Fruit fly (Drosophila melanogaster): ENCODE measurements around the gene Nup93-2.

Nup93-2 gene

dm6 chr3R:14875965-14876331 lies 22.2 kb downstream of the Nup93-2 start (continued):
- TF ChIP-seq dimm (GFP tag; IDR thresholded peaks at IDR 0.05) (no peak), ara (GFP tag; IDR thresholded peaks at IDR 0.05) (no peak), CG17568 (GFP tag; optimal IDR thresholded peaks at IDR 0.05) (no peak), gfzf (GFP tag; optimal IDR thresholded peaks at IDR 0.05) (no peak), CG4424 (GFP tag; optimal IDR thresholded peaks at IDR 0.05) (peak; percentile 11), CG6791 (GFP tag; IDR thresholded peaks at IDR 0.05; ENCODE audit: partially characterized antibody) (no peak), sc (optimal IDR thresholded peaks at IDR 0.05) (no peak), sc (GFP tag; optimal IDR thresholded peaks at IDR 0.05) (no peak), CTCF (GFP tag; optimal IDR thresholded peaks at IDR 0.05) (no peak), CrebB (tag; optimal IDR thresholded peaks at IDR 0.05) (no peak), nau (GFP tag; optimal IDR thresholded peaks at IDR 0.05) (no peak), Hey (tag; optimal IDR thresholded peaks at IDR 0.05) (no peak), Hr39 (optimal IDR thresholded peaks at IDR 0.05) (no peak), CG32772 (GFP tag; IDR thresholded peaks at IDR 0.05) (no peak), exex (tag; optimal IDR thresholded peaks at IDR 0.05) (no peak), salm (tag; optimal IDR thresholded peaks at IDR 0.05) (no peak), Ets97D (GFP tag; optimal IDR thresholded peaks at IDR 0.05) (peak; percentile 11), Lim3 (GFP tag; IDR thresholded peaks at IDR 0.05) (no peak), CG12391 (tag; optimal IDR thresholded peaks at IDR 0.05) (no peak), CG4360 (GFP tag; IDR thresholded peaks at IDR 0.05) (peak; percentile 33; the same call in 1 of the 2 replicates), pb (GFP tag; optimal IDR thresholded peaks at IDR 0.05) (no peak), stwl (tag; optimal IDR thresholded peaks at IDR 0.05) (no peak), chm (GFP tag; IDR thresholded peaks at IDR 0.05) (no peak), so (GFP tag; IDR thresholded peaks at IDR 0.05) (no peak), toy (GFP tag; IDR thresholded peaks at IDR 0.05) (no peak), Hand (GFP tag; optimal IDR thresholded peaks at IDR 0.05) (no peak), CG11723 (GFP tag; optimal IDR thresholded peaks at IDR 0.05) (no peak), Elba2 (GFP tag; optimal IDR thresholded peaks at IDR 0.05) (no peak), CG33557 (GFP tag; optimal IDR thresholded peaks at IDR 0.05) (no peak), danr (GFP tag; IDR thresholded peaks at IDR 0.05) (no peak), CG2678 (tag; optimal IDR thresholded peaks at IDR 0.05) (peak; percentile 23), az2 (GFP tag; optimal IDR thresholded peaks at IDR 0.05) (no peak), CG16863 (GFP tag; optimal IDR thresholded peaks at IDR 0.05) (no peak), BEAF-32 (GFP tag; optimal IDR thresholded peaks at IDR 0.05) (no peak), kah (GFP tag; optimal IDR thresholded peaks at IDR 0.05) (no peak)

dm6 chr3R:14875274-14875964 lies 22.8 kb downstream of the Nup93-2 start, which contains the start of gene btsz:
btsz (minus strand) TSS chr3R:14875488.
- TF ChIP-seq slbo (GFP tag; IDR thresholded peaks at IDR 0.05) (peak; percentile 40; the same call in 1 of the 2 replicates), Gug (GFP tag; IDR thresholded peaks at IDR 0.05) (no peak), chm (GFP tag; IDR thresholded peaks at IDR 0.05) (no peak), CG7928 (GFP tag; optimal IDR thresholded peaks at IDR 0.05) (no peak), row (GFP tag; IDR thresholded peaks at IDR 0.05) (peak; percentile 51), CG15011 (GFP tag; optimal IDR thresholded peaks at IDR 0.05) (peak; percentile 53), TFAM (GFP tag; optimal IDR thresholded peaks at IDR 0.05) (no peak), CG6683 (GFP tag; optimal IDR thresholded peaks at IDR 0.05) (peak; percentile 43), tin (GFP tag; optimal IDR thresholded peaks at IDR 0.05) (peak; percentile 7), jing (GFP tag; optimal IDR thresholded peaks at IDR 0.05) (no peak), zfh1 (GFP tag; IDR thresholded peaks at IDR 0.05) (no peak), Ets65A (GFP tag) (peak; percentile 86), CG33557 (GFP tag; optimal IDR thresholded peaks at IDR 0.05) (no peak), CG10543 (GFP tag; optimal IDR thresholded peaks at IDR 0.05) (peak; percentile 60), CG17385 (GFP tag; optimal IDR thresholded peaks at IDR 0.05) (peak; percentile 38), CG8359 (GFP tag; optimal IDR thresholded peaks at IDR 0.05; ENCODE audit: borderline replicate concordance) (no peak), CG4707 (GFP tag; optimal IDR thresholded peaks at IDR 0.05) (no peak), CG14014 (GFP tag; IDR thresholded peaks at IDR 0.05) (no peak), CG18476 (GFP tag; optimal IDR thresholded peaks at IDR 0.05) (peak; percentile 23), unc-4 (GFP tag; IDR thresholded peaks at IDR 0.05; ENCODE audit: partially characterized antibody) (no peak)

Data from whole organism, embryonic.